Worm (Caenorhabditis elegans) whole organism, L4 larva: ENCODE results near the gene F08G2.5.
"Not testable (repeated sequence)": the region's sequence is repeated elsewhere in the genome, so short reads cannot be mapped to it uniquely, and the experiment has no call there.

ENCODE experiments used
- D1046.2 ChIP-seq: fragments of 200-800 bp; sonication (Bioruptor generic); IDR thresholded peaks from 2 replicates; pipeline ENCODE4 v1.3.6; 2022; ENCODE audit warnings: missing genetic modification characterization, missing compliant biosample characterization
- T20F7.1 ChIP-seq: fragments of 200-800 bp; sonication (Bioruptor generic); optimal IDR thresholded peaks from 2 replicates; lab custom pipeline; 2018; ENCODE audit warnings: mild to moderate bottlenecking, missing genetic modification characterization, missing compliant biosample characterization
- T26A8.4 ChIP-seq: fragments of 200-800 bp; sonication (Bioruptor generic); IDR thresholded peaks from 2 replicates; pipeline ENCODE4 v1.3.6; 2022; ENCODE audit warnings: missing genetic modification characterization, missing compliant biosample characterization
- Y5F2A.4 ChIP-seq: fragments of 200-800 bp; sonication (Bioruptor generic); optimal IDR thresholded peaks from 2 replicates; lab custom pipeline; 2018; ENCODE audit warnings: mild to moderate bottlenecking, missing genetic modification characterization, missing compliant biosample characterization
- ZK337.2 ChIP-seq: fragments of 200-800 bp; sonication (Bioruptor generic); IDR thresholded peaks from 2 replicates; pipeline ENCODE4 v1.3.6; 2022; ENCODE audit warnings: missing genetic modification reagents, missing genetic modification characterization, missing compliant biosample characterization
- aha-1 ChIP-seq: fragments of 150-350 bp; peaks from one replicate; lab custom pipeline; 2014; ENCODE audit warnings: missing biosample characterization, missing genetic modification characterization
- aly-2 ChIP-seq: sonication (generic microtip); optimal IDR thresholded peaks from 2 replicates; lab custom pipeline; 2018; ENCODE audit warnings: missing biosample characterization, missing genetic modification characterization
- arid-1 ChIP-seq: fragments of 200-800 bp; sonication (Bioruptor generic); conservative IDR thresholded peaks from 2 replicates; pipeline ENCODE4 v1.3.6; 2022; ENCODE audit warnings: missing genetic modification reagents, missing genetic modification characterization, missing compliant biosample characterization
- attf-4 ChIP-seq: sonication (generic microtip); optimal IDR thresholded peaks from 3 replicates; lab custom pipeline; 2017; ENCODE audit warnings: missing biosample characterization, missing genetic modification characterization
- ceh-82 ChIP-seq: sonication (generic microtip); optimal IDR thresholded peaks from 2 replicates; lab custom pipeline; 2017; ENCODE audit warnings: missing biosample characterization, missing genetic modification characterization
- cey-2 ChIP-seq: sonication (generic microtip); optimal IDR thresholded peaks from 3 replicates; lab custom pipeline; 2017; ENCODE audit warnings: missing genetic modification characterization, mild to moderate bottlenecking, missing compliant biosample characterization, antibody characterized with exemption, borderline replicate concordance; ENCODE audit not compliant: insufficient read depth
- daf-19 ChIP-seq: fragments of 200-800 bp; sonication (Bioruptor generic); conservative IDR thresholded peaks from 2 replicates; pipeline ENCODE4 v1.3.6; 2022; ENCODE audit warnings: missing genetic modification characterization, missing compliant biosample characterization
- dmd-8 ChIP-seq: fragments of 200-800 bp; sonication (Bioruptor generic); IDR thresholded peaks from 2 replicates; pipeline ENCODE4 v1.3.6; 2022; ENCODE audit warnings: missing genetic modification characterization, missing compliant biosample characterization
- egl-43 ChIP-seq: fragments of 200-800 bp; sonication (Bioruptor generic); IDR thresholded peaks from 2 replicates; pipeline ENCODE4 v1.3.6; 2022; ENCODE audit warnings: missing genetic modification reagents, missing genetic modification characterization, missing compliant biosample characterization
- fkh-10 ChIP-seq: fragments of 150-350 bp; optimal IDR thresholded peaks from 2 replicates; lab custom pipeline; 2014; ENCODE audit warnings: missing biosample characterization, missing genetic modification reagents, missing genetic modification characterization
- hlh-30 ChIP-seq: sonication (generic microtip); optimal IDR thresholded peaks from 2 replicates; lab custom pipeline; 2017; ENCODE audit warnings: antibody characterized with exemption, mild to moderate bottlenecking, missing genetic modification characterization, missing compliant biosample characterization; ENCODE audit not compliant: insufficient read depth
- hmg-1.1 ChIP-seq: fragments of 200-800 bp; sonication (Bioruptor generic); IDR thresholded peaks from 2 replicates; pipeline ENCODE4 v1.3.6; 2022; ENCODE audit warnings: missing genetic modification reagents, missing genetic modification characterization, missing compliant biosample characterization
- madf-5 ChIP-seq, 2 experiments: fragments of 200-800 bp; sonication (Bioruptor generic); IDR thresholded peaks; 2 replicates each; pipeline ENCODE4 v1.3.6; 2022; ENCODE audit warnings: missing compliant biosample characterization in 2 of 2, missing genetic modification characterization in 2 of 2
- mdl-1 ChIP-seq, 2 experiments: fragments of 150-350 bp in 1 of 2; sonication (generic microtip) in 1 of 2; optimal IDR thresholded peaks; 2 replicates each; lab custom pipeline; 2014 to 2017; ENCODE audit warnings: missing biosample characterization in 2 of 2, missing genetic modification characterization in 2 of 2
- mdt-29 ChIP-seq: fragments of 200-800 bp; sonication (Bioruptor generic); IDR thresholded peaks from 2 replicates; pipeline ENCODE4 v1.3.6; 2022; ENCODE audit warnings: missing genetic modification reagents, missing genetic modification characterization, missing compliant biosample characterization
- mes-2 ChIP-seq: sonication (generic microtip); optimal IDR thresholded peaks from 2 replicates; lab custom pipeline; 2016; ENCODE audit warnings: missing genotype, mild to moderate bottlenecking, missing genetic modification characterization, missing compliant biosample characterization; ENCODE audit not compliant: poor library complexity, severe bottlenecking
- mxl-2 ChIP-seq: fragments of 200-800 bp; sonication (Bioruptor generic); conservative IDR thresholded peaks from 2 replicates; pipeline ENCODE4 v1.3.6; 2022; ENCODE audit warnings: missing genetic modification reagents, missing genetic modification characterization, missing compliant biosample characterization
- nhr-102 ChIP-seq: sonication (generic microtip); optimal IDR thresholded peaks from 2 replicates; lab custom pipeline; 2016; ENCODE audit warnings: mild to moderate bottlenecking, missing genetic modification characterization, moderate library complexity, missing compliant biosample characterization
- nhr-28 ChIP-seq: fragments of 150-350 bp; optimal IDR thresholded peaks from 2 replicates; lab custom pipeline; 2014; ENCODE audit warnings: missing biosample characterization, missing genetic modification characterization
- nhr-42 ChIP-seq: fragments of 200-800 bp; sonication (Bioruptor generic); IDR thresholded peaks from 2 replicates; pipeline ENCODE4 v1.3.6; 2022; ENCODE audit warnings: missing genetic modification characterization, missing compliant biosample characterization
- pha-4 ChIP-seq, 2 experiments: fragments of 150-350 bp in 1 of 2; fragments of 200-800 bp in 1 of 2; sonication (Bioruptor generic) in 1 of 2; IDR thresholded peaks in 1 of 2; optimal IDR thresholded peaks in 1 of 2; 2 replicates each; pipeline versions ENCODE4 v1.3.6 to Lab custom; 2014 to 2022; ENCODE audit warnings: missing genetic modification characterization in 2 of 2, missing genetic modification reagents in 2 of 2, missing biosample characterization in 1 of 2, missing compliant biosample characterization in 1 of 2
- php-3 ChIP-seq: fragments of 200-800 bp; sonication (Bioruptor generic); IDR thresholded peaks from 2 replicates; pipeline ENCODE4 v1.3.6; 2022; ENCODE audit warnings: missing genetic modification reagents, missing genetic modification characterization, missing compliant biosample characterization
- set-16 ChIP-seq: fragments of 200-800 bp; sonication (Bioruptor generic); IDR thresholded peaks from 2 replicates; pipeline ENCODE4 v1.3.6; 2022; ENCODE audit warnings: missing genetic modification reagents, missing genetic modification characterization, missing compliant biosample characterization
- snpc-1.2 ChIP-seq: fragments of 200-800 bp; sonication (Bioruptor generic); IDR thresholded peaks from 2 replicates; pipeline ENCODE4 v1.3.6; 2022; ENCODE audit warnings: missing genetic modification reagents, missing genetic modification characterization, missing compliant biosample characterization
- spr-1 ChIP-seq: sonication (generic microtip); optimal IDR thresholded peaks from 2 replicates; lab custom pipeline; 2016; ENCODE audit warnings: mild to moderate bottlenecking, missing genetic modification characterization, missing compliant biosample characterization
- spr-3 ChIP-seq: fragments of 200-800 bp; sonication (Bioruptor generic); optimal IDR thresholded peaks from 2 replicates; lab custom pipeline; 2018; ENCODE audit warnings: mild to moderate bottlenecking, missing genetic modification characterization, missing compliant biosample characterization
- tra-1 ChIP-seq: fragments of 200-800 bp; sonication (Bioruptor generic); IDR thresholded peaks from 2 replicates; pipeline ENCODE4 v1.3.6; 2022; ENCODE audit warnings: missing genetic modification reagents, missing genetic modification characterization, missing compliant biosample characterization
- unc-62 ChIP-seq, 3 experiments: fragments of 150-350 bp in 1 of 3; sonication (generic microtip); optimal IDR thresholded peaks in 2 of 3; peaks in 1 of 3; 1 replicate in 1 of 3; 2 replicates in 2 of 3; lab custom pipeline; 2014 to 2017; ENCODE audit warnings: missing biosample characterization in 3 of 3, missing genetic modification characterization in 3 of 3, missing genetic modification reagents in 3 of 3, missing genotype in 1 of 3

F08G2.5 gene

DNA sequence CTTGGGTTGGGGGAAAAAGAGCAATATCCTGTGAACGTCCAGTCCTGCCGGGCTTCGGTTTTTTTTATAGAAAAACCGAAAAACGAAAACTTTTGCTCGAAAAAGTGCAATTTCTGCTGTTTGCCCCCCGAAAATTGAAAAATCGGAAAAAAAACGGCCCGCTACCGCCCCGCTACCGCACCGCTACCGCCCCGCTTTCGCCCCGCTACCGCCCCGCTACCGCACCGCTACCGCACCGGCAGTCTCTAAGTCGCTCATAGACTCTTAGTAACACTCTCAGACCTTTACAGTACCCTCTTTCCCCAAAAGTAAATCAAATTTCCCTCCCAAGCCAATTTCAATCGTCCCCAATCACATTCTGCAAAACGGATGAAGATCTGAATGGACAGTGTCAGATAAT, 38.3 kb downstream of the F08G2.5 start:
- no peak for TF ChIP-seq hlh-30 (tag; lab: Kevin White, UChicago)
- no peak for TF ChIP-seq arid-1 (GFP tag; lab: Robert Waterston, UW)
- peak; percentile 28 for TF ChIP-seq aha-1 (tag; lab: Kevin White, UChicago)
- no peak for TF ChIP-seq fkh-10
- no peak for TF ChIP-seq tra-1 (GFP tag; lab: Robert Waterston, UW)
- no peak for TF ChIP-seq egl-43 (GFP tag; lab: Robert Waterston, UW)
- TF ChIP-seq madf-5 (GFP tag; IDR thresholded peaks at IDR 0.05; lab: Robert Waterston, UW), result no peak
- peak; percentile 70 for TF ChIP-seq set-16 (GFP tag; lab: Robert Waterston, UW)
- no peak for TF ChIP-seq mdl-1 (tag; optimal IDR thresholded peaks at IDR 0.05; lab: Kevin White, UChicago)
- no peak for TF ChIP-seq ZK337.2 (GFP tag; lab: Robert Waterston, UW)
- no peak for TF ChIP-seq T26A8.4 (GFP tag; lab: Robert Waterston, UW)
- TF ChIP-seq dmd-8 (GFP tag; lab: Robert Waterston, UW), result no peak
- TF ChIP-seq mxl-2, result no peak
- TF ChIP-seq cey-2 (tag; lab: Kevin White, UChicago), result no peak
- TF ChIP-seq aly-2, result no peak
- no peak for TF ChIP-seq hmg-1.1 (GFP tag; lab: Robert Waterston, UW)
- TF ChIP-seq, all 104 proteins: peak for 2

ce11 chrII:13791570-13792279, 41.7 kb downstream of the F08G2.5 start, which contains the start of gene ZK131.11:
ZK131.11 (plus strand) TSS chrII:13792229.
- no peak for TF ChIP-seq spr-1 (tag; lab: Kevin White, UChicago)
- no peak for TF ChIP-seq T20F7.1 (GFP tag; lab: Kevin White, UChicago)
- TF ChIP-seq hmg-1.1 (GFP tag; lab: Robert Waterston, UW), result no peak
- no peak for TF ChIP-seq T26A8.4 (GFP tag; lab: Robert Waterston, UW)
- peak; percentile 92 for TF ChIP-seq aha-1 (tag; lab: Kevin White, UChicago)
- TF ChIP-seq, all 104 proteins: peak for 1

- TF ChIP-seq pha-4 (GFP tag; IDR thresholded peaks at IDR 0.05; lab: Robert Waterston, UW), result peak; percentile 32; the same call in 1 of the 2 replicates
- not testable (repeated sequence) for TF ChIP-seq pha-4 (tag; optimal IDR thresholded peaks at IDR 0.05; lab: Kevin White, UChicago)
- TF ChIP-seq set-16 (GFP tag; lab: Robert Waterston, UW), result peak; percentile 90
- 0 out of 2 replicates have a peak, but pooled peaks have one; percentile 15 for TF ChIP-seq egl-43 (GFP tag; lab: Robert Waterston, UW)
These were observed 42.7 kb downstream of the F08G2.5 start for ce11 chrII:13790701-13791100.

DNA sequence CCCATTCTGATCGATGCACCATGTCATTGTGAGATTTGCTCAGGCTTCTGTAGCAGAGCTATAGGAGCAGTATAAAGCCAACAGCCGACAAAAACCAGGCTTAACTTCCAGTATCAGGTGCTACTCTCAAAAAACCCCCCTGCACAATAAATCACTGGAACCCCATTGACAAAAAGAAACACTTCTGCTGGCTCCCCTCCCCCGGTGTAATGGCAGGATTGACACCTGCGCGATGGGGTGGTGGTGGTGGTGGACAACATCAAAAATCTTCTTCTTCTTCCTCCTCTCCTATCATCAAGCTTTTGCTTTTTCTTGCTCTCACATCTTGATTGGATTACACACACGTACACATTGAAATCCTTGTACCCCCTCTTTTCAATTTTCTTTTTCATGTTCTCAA, 43.7 kb downstream of the F08G2.5 start:
- TF ChIP-seq set-16 (GFP tag; lab: Robert Waterston, UW) (0 out of 2 replicates have a peak, but pooled peaks have one; percentile 8), nhr-42 (peak; percentile 51; the same call in 1 of the 2 replicates), fkh-10 (no peak), unc-62 (GFP tag; optimal IDR thresholded peaks at IDR 0.05 in 1 of 2; lab: Kevin White, UChicago) (peak in 1 of 2 experiments; percentile 70), unc-62 (tag; optimal IDR thresholded peaks at IDR 0.05; lab: Kevin White, UChicago) (no peak), D1046.2 (GFP tag; lab: Robert Waterston, UW) (no peak)

DNA sequence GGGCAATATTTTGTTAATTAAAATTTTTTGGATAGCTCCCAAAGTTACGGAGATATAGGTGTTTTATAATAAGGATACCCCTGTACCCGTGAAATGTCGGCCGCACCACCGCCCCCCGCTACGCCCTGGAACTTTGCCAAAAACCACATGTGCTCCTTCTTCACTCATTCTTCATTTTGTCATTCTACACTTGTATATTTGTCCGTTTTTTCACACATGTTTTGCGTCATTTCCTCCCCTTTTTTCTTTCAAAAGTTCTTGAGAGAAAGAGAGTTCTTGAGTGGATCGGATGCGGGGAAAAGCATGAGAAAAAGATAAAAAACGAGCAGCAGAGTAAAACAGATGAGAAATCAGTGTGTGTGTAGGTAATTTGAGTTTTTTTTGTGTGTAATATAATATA, 44.6 kb downstream of the F08G2.5 start:
- TF ChIP-seq daf-19 (no peak), nhr-102 (tag; lab: Kevin White, UChicago) (no peak), php-3 (no peak), mdt-29 (GFP tag; lab: Robert Waterston, UW) (no peak), pha-4 (GFP tag; IDR thresholded peaks at IDR 0.05; lab: Robert Waterston, UW) (no peak), pha-4 (tag; optimal IDR thresholded peaks at IDR 0.05; lab: Kevin White, UChicago) (no peak), Y5F2A.4 (no peak), nhr-28 (tag; lab: Kevin White, UChicago) (no peak), ceh-82 (no peak), attf-4 (tag; lab: Kevin White, UChicago) (no peak), spr-3 (GFP tag; lab: Kevin White, UChicago) (no peak), hmg-1.1 (GFP tag; lab: Robert Waterston, UW) (no peak), D1046.2 (GFP tag; lab: Robert Waterston, UW) (no peak), mes-2 (tag; lab: Kevin White, UChicago) (no peak), snpc-1.2 (no peak)
- TF ChIP-seq, all 104 proteins: peak for 0
